Fruit fly (Drosophila melanogaster) whole organism: ENCODE data around the gene Lim3.

ENCODE experiments used
- CG8478 ChIP-seq: fragments of >200 bp; optimal IDR thresholded peaks from 2 replicates; lab custom pipeline; 2018; ENCODE audit warnings: inconsistent platforms
- EcR ChIP-seq, 2 experiments: fragments of >200 bp; optimal IDR thresholded peaks; 2 replicates each; lab custom pipeline; 2017; ENCODE audit warnings: missing biosample characterization in 2 of 2, missing genetic modification characterization in 2 of 2, missing genetic modification reagents in 2 of 2
- psq ChIP-seq: fragments of >200 bp; optimal IDR thresholded peaks from 2 replicates; lab custom pipeline; 2017
- usp ChIP-seq: fragments of >200 bp; optimal IDR thresholded peaks from 2 replicates; lab custom pipeline; 2017; ENCODE audit warnings: missing biosample characterization, missing genetic modification characterization, mixed read lengths

- TF ChIP-seq usp (no peak), psq (no peak), EcR (GFP tag; optimal IDR thresholded peaks at IDR 0.05; lab: Kevin White, UChicago) (no peak), CG8478 (no peak)
Measured at dm6 chr2L:19089385-19089784, 18.8 kb downstream of the Lim3 start.
